Worm (Caenorhabditis elegans) whole organism, late embryonic: ENCODE data around the gene gmeb-3.

Experiments
- C08G9.2 ChIP-seq: sonication (generic microtip); optimal IDR thresholded peaks from 2 replicates; lab custom pipeline; 2016; ENCODE audit warnings: mild to moderate bottlenecking, missing genetic modification characterization, moderate library complexity, missing compliant biosample characterization
- ceh-30 ChIP-seq: fragments of 150-350 bp; optimal IDR thresholded peaks from 2 replicates; lab custom pipeline; 2014; ENCODE audit warnings: missing biosample characterization, missing genetic modification characterization
- ceh-31 ChIP-seq: sonication (generic microtip); optimal IDR thresholded peaks from 2 replicates; lab custom pipeline; 2016; ENCODE audit warnings: missing genetic modification characterization, missing compliant biosample characterization
- ceh-34 ChIP-seq: sonication (generic microtip); optimal IDR thresholded peaks from 2 replicates; lab custom pipeline; 2016; ENCODE audit warnings: mild to moderate bottlenecking, missing genetic modification characterization, missing compliant biosample characterization
- ceh-48 ChIP-seq: sonication (generic microtip); optimal IDR thresholded peaks from 2 replicates; lab custom pipeline; 2016; ENCODE audit warnings: missing genetic modification characterization, inconsistent platforms, missing compliant biosample characterization
- ceh-6 ChIP-seq: fragments of 200-800 bp; sonication (Bioruptor generic); optimal IDR thresholded peaks from 2 replicates; lab custom pipeline; 2018; ENCODE audit warnings: mild to moderate bottlenecking, missing genetic modification characterization, missing compliant biosample characterization
- elt-4 ChIP-seq: sonication (generic microtip); optimal IDR thresholded peaks from 2 replicates; lab custom pipeline; 2016; ENCODE audit warnings: missing genetic modification characterization, missing compliant biosample characterization
- fax-1 ChIP-seq: sonication (generic microtip); optimal IDR thresholded peaks from 2 replicates; lab custom pipeline; 2016; ENCODE audit warnings: missing genotype, missing genetic modification characterization, missing compliant biosample characterization
- mec-3 ChIP-seq: sonication (generic microtip); optimal IDR thresholded peaks from 2 replicates; lab custom pipeline; 2016; ENCODE audit warnings: borderline replicate concordance, missing genetic modification characterization, missing compliant biosample characterization
- nhr-11 ChIP-seq: fragments of 150-350 bp; optimal IDR thresholded peaks from 2 replicates; lab custom pipeline; 2014; ENCODE audit warnings: missing biosample characterization, missing genetic modification characterization
- npax-4 ChIP-seq: sonication (generic microtip); optimal IDR thresholded peaks from 2 replicates; lab custom pipeline; 2016; ENCODE audit warnings: missing genetic modification characterization, missing compliant biosample characterization
- pag-3 ChIP-seq: sonication (generic microtip); optimal IDR thresholded peaks from 2 replicates; lab custom pipeline; 2016; ENCODE audit warnings: missing compliant biosample characterization, missing genetic modification characterization, borderline replicate concordance
- tbx-2 ChIP-seq: sonication (generic microtip); optimal IDR thresholded peaks from 2 replicates; lab custom pipeline; 2016; ENCODE audit warnings: missing genetic modification characterization, missing compliant biosample characterization
- tbx-7 ChIP-seq: sonication (generic microtip); optimal IDR thresholded peaks from 2 replicates; lab custom pipeline; 2016; ENCODE audit warnings: missing genotype, missing genetic modification characterization, missing compliant biosample characterization

The gmeb-3 gene

DNA sequence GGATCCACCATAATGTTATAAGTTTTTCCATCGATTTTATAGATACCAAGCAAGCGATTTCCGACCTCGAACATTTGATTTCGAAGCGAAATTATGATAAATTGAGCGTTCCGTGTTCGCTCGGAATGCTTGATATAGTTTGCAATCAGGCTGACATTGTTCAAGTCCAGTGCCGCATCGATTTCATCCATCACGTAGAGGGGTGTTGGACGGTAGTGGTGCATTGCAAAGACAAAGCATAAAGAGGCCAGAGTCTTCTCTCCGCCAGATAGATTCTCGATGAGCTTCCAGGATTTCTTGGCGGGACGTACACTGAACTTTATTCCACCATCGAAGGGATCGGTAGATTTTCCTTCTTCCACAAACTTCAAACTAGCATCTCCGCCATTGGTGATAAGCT, 46.1 kb downstream of the gmeb-3 start:
- TF ChIP-seq pag-3, result no peak
- TF ChIP-seq fax-1 (tag; lab: Kevin White, UChicago), result no peak
- TF ChIP-seq, all 69 proteins: peak for 0

DNA sequence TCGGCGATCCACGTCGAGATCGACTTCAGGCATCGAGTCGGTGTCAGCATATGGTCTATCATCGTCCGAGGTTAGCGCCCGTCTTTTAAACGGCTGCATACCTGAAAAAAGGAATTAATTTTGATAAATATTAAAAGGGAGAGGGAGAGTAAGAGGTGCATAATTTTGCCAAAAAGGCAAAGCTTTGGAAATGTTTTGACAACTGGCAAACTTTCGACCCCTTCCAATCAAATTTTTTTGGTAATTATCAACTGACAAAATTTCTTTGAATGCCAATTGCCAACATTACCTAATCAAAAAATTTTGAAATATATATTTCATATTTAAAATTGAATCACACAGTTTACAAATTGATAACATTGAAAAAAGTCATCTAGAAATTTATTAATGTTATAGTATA, 51.3 kb downstream of the gmeb-3 start, which contains the start of gene dpy-27:
Gene dpy-27 (minus strand): TSS at position 101 of the 400 bp plus-strand sequence.
- no peak for TF ChIP-seq ceh-31 (tag; lab: Kevin White, UChicago)
- TF ChIP-seq tbx-7 (tag; lab: Kevin White, UChicago), result no peak
- TF ChIP-seq ceh-48 (tag; lab: Kevin White, UChicago), result no peak
- no peak for TF ChIP-seq ceh-6 (GFP tag; lab: Kevin White, UChicago)
- TF ChIP-seq mec-3 (tag; lab: Kevin White, UChicago), result no peak
- no peak for TF ChIP-seq ceh-30
- TF ChIP-seq nhr-11 (tag; lab: Kevin White, UChicago), result no peak
- TF ChIP-seq npax-4, result no peak
- no peak for TF ChIP-seq tbx-2 (tag; lab: Kevin White, UChicago)
- TF ChIP-seq ceh-34 (tag; lab: Kevin White, UChicago), result no peak
- no peak for TF ChIP-seq elt-4 (tag; lab: Kevin White, UChicago)
- TF ChIP-seq C08G9.2 (tag; lab: Kevin White, UChicago), result no peak
